Worm (Caenorhabditis elegans): ENCODE data around the gene F44B9.2.
A peak's percentile ranks its signal among the peaks of the same experiment; 100 is the strongest.

F44B9.2 gene

DNA sequence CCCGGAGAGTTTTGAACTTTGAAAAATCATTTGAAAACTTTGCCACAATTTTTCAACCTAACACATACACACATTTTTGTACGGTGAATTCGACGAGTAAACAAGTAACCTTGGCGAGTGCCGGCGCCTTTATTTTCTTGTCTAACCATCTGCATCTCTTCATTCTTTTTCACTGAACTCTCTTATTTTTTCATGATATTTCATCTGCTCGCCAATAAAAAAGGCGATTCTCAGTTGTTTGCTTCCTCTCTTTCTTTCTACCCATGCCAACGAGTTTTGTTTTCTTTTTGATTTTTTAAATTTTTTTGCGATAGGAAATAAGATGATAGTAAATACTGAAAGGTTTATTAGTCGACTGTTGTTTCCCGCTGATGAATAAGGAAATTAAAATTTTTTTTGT, 43.5 kb upstream of the F44B9.2 start (continued):
- no peak for TF ChIP-seq nfya-2 (GFP tag; IDR thresholded peaks at IDR 0.05)
- peak; percentile 38 for TF ChIP-seq nhr-80 (tag; optimal IDR thresholded peaks at IDR 0.05)
- peak; percentile 33 for TF ChIP-seq ZK185.1 (tag; optimal IDR thresholded peaks at IDR 0.05; ENCODE audit: poor library complexity, severe bottlenecking)

- TF ChIP-seq hlh-26 (GFP tag; conservative IDR thresholded peaks at IDR 0.05): no peak
- TF ChIP-seq T26A5.8 (tag; optimal IDR thresholded peaks at IDR 0.05): no peak
- TF ChIP-seq B0336.3 (GFP tag; IDR thresholded peaks at IDR 0.05): no peak
- no peak for TF ChIP-seq D2030.7 (GFP tag; IDR thresholded peaks at IDR 0.05)
- TF ChIP-seq lir-1 (GFP tag; conservative IDR thresholded peaks at IDR 0.05): no peak
- TF ChIP-seq dox-1 (GFP tag; IDR thresholded peaks at IDR 0.05): no peak
- TF ChIP-seq F39B2.1 (GFP tag; IDR thresholded peaks at IDR 0.05): no peak
- TF ChIP-seq snpc-4 (GFP tag; optimal IDR thresholded peaks at IDR 0.05): no peak
- TF ChIP-seq snpc-4 (tag; optimal IDR thresholded peaks at IDR 0.05): no peak
- no peak for TF ChIP-seq nfyb-1 (GFP tag; IDR thresholded peaks at IDR 0.05)
- TF ChIP-seq Y53F4B.3 (GFP tag; IDR thresholded peaks at IDR 0.05): no peak
- TF ChIP-seq nfya-2 (GFP tag; IDR thresholded peaks at IDR 0.05): no peak
- TF ChIP-seq tbp1 (GFP tag; optimal IDR thresholded peaks at IDR 0.05): no peak
- TF ChIP-seq K12H6.12 (tag; optimal IDR thresholded peaks at IDR 0.05): no peak
- no peak for TF ChIP-seq Y53G8AR.9 (GFP tag; conservative IDR thresholded peaks at IDR 0.05)
- TF ChIP-seq gei-17 (GFP tag; optimal IDR thresholded peaks at IDR 0.05): no peak
- TF ChIP-seq F52B5.7 (tag; optimal IDR thresholded peaks at IDR 0.05): no peak
- no peak for TF ChIP-seq rec-8 (tag; optimal IDR thresholded peaks at IDR 0.05)
- no peak for TF ChIP-seq madf-3 (GFP tag; IDR thresholded peaks at IDR 0.05)
- TF ChIP-seq ceh-91 (GFP tag; IDR thresholded peaks at IDR 0.05): no peak
Measured at ce11 chrIII:7979659-7980058, 42.6 kb upstream of the F44B9.2 start, which contains the start of gene clp-1. Gene clp-1 (plus strand): TSS chrIII:7979959.

- TF ChIP-seq rpc-1 (optimal IDR thresholded peaks at IDR 0.05) (no peak), rpc-1 (tag; optimal IDR thresholded peaks at IDR 0.05) (no peak), efl-1 (GFP tag; optimal IDR thresholded peaks at IDR 0.05) (no peak), F55B11.4 (tag; optimal IDR thresholded peaks at IDR 0.05; ENCODE audit: borderline replicate concordance, insufficient read depth) (no peak), madf-6 (GFP tag; IDR thresholded peaks at IDR 0.05) (peak; percentile 31; the same call in 1 of the 2 replicates), lin-40 (tag; optimal IDR thresholded peaks at IDR 0.05) (no peak), hlh-12 (tag; optimal IDR thresholded peaks at IDR 0.05) (no peak), zfh-2 (GFP tag; conservative IDR thresholded peaks at IDR 0.05) (peak; percentile 65)
Measured at ce11 chrIII:7981233-7981632, 41.0 kb upstream of the F44B9.2 start.

DNA sequence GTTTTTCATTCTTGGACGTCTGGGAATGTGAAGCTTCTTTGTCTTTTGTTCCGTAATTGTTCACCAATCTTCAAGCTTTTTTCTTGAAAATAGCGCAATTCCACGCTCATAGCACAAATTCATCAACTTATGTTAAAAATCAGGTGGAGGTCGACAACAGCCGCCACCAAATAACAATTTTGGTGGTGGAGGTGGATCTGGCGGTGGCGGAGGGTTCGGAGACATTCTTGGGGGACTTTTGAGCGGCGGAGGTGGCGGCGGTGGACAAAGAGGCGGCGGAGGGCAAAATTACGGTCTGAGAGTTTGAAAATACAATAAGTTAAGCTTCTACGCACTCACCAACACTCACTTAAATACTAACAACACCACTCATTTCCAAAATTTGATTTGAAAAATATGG, 40.3 kb upstream of the F44B9.2 start:
- 0 out of 2 replicates have a peak, but pooled peaks have one; percentile 16 for TF ChIP-seq ztf-6 (GFP tag; IDR thresholded peaks at IDR 0.05)
- TF ChIP-seq egrh-3 (GFP tag; IDR thresholded peaks at IDR 0.05): peak; percentile 8; the same call in 1 of the 2 replicates
- peak; percentile 65 for TF ChIP-seq zfh-2 (GFP tag; conservative IDR thresholded peaks at IDR 0.05)
- TF ChIP-seq T26A5.8 (tag; optimal IDR thresholded peaks at IDR 0.05): no peak

- TF ChIP-seq snpc-3.4 (tag; optimal IDR thresholded peaks at IDR 0.05) (peak; percentile 28), madf-6 (GFP tag; IDR thresholded peaks at IDR 0.05) (peak; percentile 65; the same call in 1 of the 2 replicates), bed-2 (GFP tag; IDR thresholded peaks at IDR 0.05) (no peak), F33H1.4 (GFP tag; IDR thresholded peaks at IDR 0.05) (peak; percentile 73), K11D2.4 (GFP tag; IDR thresholded peaks at IDR 0.05) (no peak), lsl-1 (GFP tag; optimal IDR thresholded peaks at IDR 0.05) (peak; percentile 81), xnd-1 (tag; optimal IDR thresholded peaks at IDR 0.05) (peak; percentile 27), B0019.2 (GFP tag; conservative IDR thresholded peaks at IDR 0.05) (peak; percentile 19; the same call in 1 of the 2 replicates), F49E8.2 (tag; optimal IDR thresholded peaks at IDR 0.05; ENCODE audit: insufficient read depth) (no peak)
Measured at ce11 chrIII:7986585-7987171, 35.6 kb upstream of the F44B9.2 start, which contains the start of gene hrpk-2. Gene hrpk-2 (plus strand): TSS chrIII:7987121.

Data from whole organism, young adult.